Worm (Caenorhabditis elegans) whole organism, L2 larva: ENCODE data around the gene jmjd-1.2.
A peak's percentile ranks its signal among the peaks of the same experiment; 100 is the strongest.

Source experiments
- C34F6.9 ChIP-seq: fragments of 150-350 bp; optimal IDR thresholded peaks from 2 replicates; lab custom pipeline; 2014; ENCODE audit warnings: missing biosample characterization, missing genetic modification characterization
- F13H6.1 ChIP-seq: sonication (generic microtip); optimal IDR thresholded peaks from 2 replicates; lab custom pipeline; 2016; ENCODE audit warnings: missing genetic modification characterization, missing compliant biosample characterization
- R02D3.7 ChIP-seq: fragments of 150-350 bp; optimal IDR thresholded peaks from 2 replicates; lab custom pipeline; 2014; ENCODE audit warnings: missing biosample characterization, missing genetic modification characterization
- Y55F3AM.14 ChIP-seq: fragments of 200-800 bp; sonication (Bioruptor generic); optimal IDR thresholded peaks from 2 replicates; lab custom pipeline; 2018; ENCODE audit warnings: mild to moderate bottlenecking, missing genetic modification characterization, missing compliant biosample characterization
- ZK546.5 ChIP-seq: sonication (generic microtip); optimal IDR thresholded peaks from 2 replicates; lab custom pipeline; 2017; ENCODE audit warnings: missing biosample characterization, missing genetic modification characterization
- alr-1 ChIP-seq: fragments of 150-350 bp; optimal IDR thresholded peaks from 2 replicates; lab custom pipeline; 2014; ENCODE audit warnings: missing biosample characterization, missing genetic modification characterization
- aly-2 ChIP-seq: fragments of 150-350 bp; optimal IDR thresholded peaks from 2 replicates; lab custom pipeline; 2014; ENCODE audit warnings: missing biosample characterization, missing genetic modification characterization
- ama-1 ChIP-seq: fragments of 150-350 bp; optimal IDR thresholded peaks from 2 replicates; lab custom pipeline; 2018; ENCODE audit warnings: inconsistent platforms
- blmp-1 ChIP-seq: sonication (generic microtip); optimal IDR thresholded peaks from 2 replicates; lab custom pipeline; 2017; ENCODE audit warnings: missing genetic modification characterization, mild to moderate bottlenecking, missing compliant biosample characterization, antibody characterized with exemption, moderate library complexity; ENCODE audit not compliant: insufficient read depth
- ceh-16 ChIP-seq: fragments of 150-350 bp; optimal IDR thresholded peaks from 2 replicates; lab custom pipeline; 2014; ENCODE audit warnings: missing biosample characterization, missing genetic modification characterization
- ceh-82 ChIP-seq: fragments of 150-350 bp; optimal IDR thresholded peaks from 2 replicates; lab custom pipeline; 2014; ENCODE audit warnings: missing biosample characterization, missing genetic modification characterization
- crh-2 ChIP-seq: sonication (generic microtip); optimal IDR thresholded peaks from 2 replicates; lab custom pipeline; 2017; ENCODE audit warnings: missing biosample characterization, missing genetic modification characterization
- dmd-4 ChIP-seq: sonication (generic microtip); optimal IDR thresholded peaks from 2 replicates; lab custom pipeline; 2017; ENCODE audit warnings: missing biosample characterization, missing genetic modification characterization
- egl-27 ChIP-seq: sonication (generic microtip); optimal IDR thresholded peaks from 3 replicates; lab custom pipeline; 2017; ENCODE audit warnings: missing biosample characterization, missing genetic modification reagents, missing genetic modification characterization
- elt-1 ChIP-seq: fragments of 150-350 bp; optimal IDR thresholded peaks from 2 replicates; lab custom pipeline; 2014; ENCODE audit warnings: missing biosample characterization, missing genetic modification characterization
- elt-3 ChIP-seq: sonication (generic microtip); optimal IDR thresholded peaks from 2 replicates; lab custom pipeline; 2017; ENCODE audit warnings: missing biosample characterization, missing genetic modification characterization
- fos-1 ChIP-seq: fragments of 150-350 bp; optimal IDR thresholded peaks from 2 replicates; lab custom pipeline; 2014; ENCODE audit warnings: missing biosample characterization, missing genetic modification characterization
- gmeb-1 ChIP-seq: fragments of 150-350 bp; optimal IDR thresholded peaks from 2 replicates; lab custom pipeline; 2014; ENCODE audit warnings: missing biosample characterization, missing genetic modification characterization
- lin-11 ChIP-seq: fragments of 150-350 bp; sonication (generic microtip); optimal IDR thresholded peaks from 2 replicates; lab custom pipeline; 2014; ENCODE audit warnings: missing biosample characterization, missing genetic modification characterization, inconsistent platforms, mixed read lengths
- lin-13 ChIP-seq: fragments of 150-350 bp; optimal IDR thresholded peaks from 2 replicates; lab custom pipeline; 2014; ENCODE audit warnings: missing biosample characterization, missing genetic modification reagents, missing genetic modification characterization
- lin-39 ChIP-seq: fragments of 150-350 bp; optimal IDR thresholded peaks from 2 replicates; lab custom pipeline; 2014; ENCODE audit warnings: missing biosample characterization, missing genetic modification reagents, missing genetic modification characterization
- lsy-2 ChIP-seq, 2 experiments: fragments of 150-350 bp in 1 of 2; sonication (generic microtip) in 1 of 2; optimal IDR thresholded peaks; 2 replicates each; lab custom pipeline; 2014 to 2017; ENCODE audit warnings: missing biosample characterization in 2 of 2, missing genetic modification characterization in 2 of 2
- mab-5 ChIP-seq: fragments of 150-350 bp; optimal IDR thresholded peaks from 2 replicates; lab custom pipeline; 2014; ENCODE audit warnings: missing biosample characterization, missing genetic modification characterization
- mbf-1 ChIP-seq: sonication (generic microtip); optimal IDR thresholded peaks from 2 replicates; lab custom pipeline; 2017; ENCODE audit warnings: missing biosample characterization, missing genetic modification characterization
- mdl-1 ChIP-seq, 2 experiments: fragments of 150-350 bp in 1 of 2; sonication (generic microtip) in 1 of 2; optimal IDR thresholded peaks; 2 replicates each; lab custom pipeline; 2017; ENCODE audit warnings: missing biosample characterization in 2 of 2, missing genetic modification characterization in 2 of 2
- nhr-10 ChIP-seq: sonication (generic microtip); optimal IDR thresholded peaks from 2 replicates; lab custom pipeline; 2017; ENCODE audit warnings: missing biosample characterization, missing genetic modification characterization
- nhr-11 ChIP-seq: fragments of 150-350 bp; optimal IDR thresholded peaks from 2 replicates; lab custom pipeline; 2014; ENCODE audit warnings: missing biosample characterization, missing genetic modification characterization
- nhr-12 ChIP-seq: fragments of 150-350 bp; optimal IDR thresholded peaks from 2 replicates; lab custom pipeline; 2014; ENCODE audit warnings: missing biosample characterization, missing genetic modification characterization
- nhr-129 ChIP-seq: fragments of 150-350 bp; optimal IDR thresholded peaks from 2 replicates; lab custom pipeline; 2014; ENCODE audit warnings: missing biosample characterization, missing genetic modification characterization
- nhr-21 ChIP-seq: fragments of 150-350 bp; optimal IDR thresholded peaks from 2 replicates; lab custom pipeline; 2014; ENCODE audit warnings: missing biosample characterization, missing genetic modification characterization
- nhr-23 ChIP-seq: fragments of 150-350 bp; optimal IDR thresholded peaks from 2 replicates; lab custom pipeline; 2014; ENCODE audit warnings: missing biosample characterization, missing genetic modification reagents, missing genetic modification characterization
- nhr-237 ChIP-seq: fragments of 150-350 bp; optimal IDR thresholded peaks from 2 replicates; lab custom pipeline; 2014; ENCODE audit warnings: missing biosample characterization, missing genetic modification characterization
- nhr-25 ChIP-seq: fragments of 150-350 bp; sonication (generic microtip); optimal IDR thresholded peaks from 3 replicates; lab custom pipeline; 2014; ENCODE audit warnings: missing biosample characterization, missing genetic modification characterization
- nhr-6 ChIP-seq: fragments of 150-350 bp; optimal IDR thresholded peaks from 2 replicates; lab custom pipeline; 2014; ENCODE audit warnings: missing biosample characterization, missing genetic modification characterization
- nhr-77 ChIP-seq: fragments of 150-350 bp; optimal IDR thresholded peaks from 2 replicates; lab custom pipeline; 2014; ENCODE audit warnings: missing biosample characterization, missing genetic modification characterization
- peb-1 ChIP-seq: fragments of 150-350 bp; optimal IDR thresholded peaks from 2 replicates; lab custom pipeline; 2014; ENCODE audit warnings: missing biosample characterization, missing genetic modification characterization
- sem-4 ChIP-seq: fragments of 150-350 bp; optimal IDR thresholded peaks from 2 replicates; lab custom pipeline; 2014; ENCODE audit warnings: missing biosample characterization, missing genetic modification reagents, missing genetic modification characterization
- skn-1 ChIP-seq: sonication (generic microtip); optimal IDR thresholded peaks from 2 replicates; lab custom pipeline; 2017; ENCODE audit warnings: missing biosample characterization, missing genetic modification characterization
- sma-3 ChIP-seq: sonication (generic microtip); optimal IDR thresholded peaks from 2 replicates; lab custom pipeline; 2016; ENCODE audit warnings: missing genetic modification reagents, missing genetic modification characterization, missing compliant biosample characterization
- sma-9 ChIP-seq, 2 experiments: fragments of 150-350 bp in 1 of 2; sonication (generic microtip) in 1 of 2; optimal IDR thresholded peaks; 2 replicates each; lab custom pipeline; 2014 to 2016; ENCODE audit warnings: missing genetic modification characterization in 2 of 2, mild to moderate bottlenecking in 1 of 2, missing biosample characterization in 1 of 2, missing compliant biosample characterization in 1 of 2, missing genetic modification reagents in 1 of 2, moderate library complexity in 1 of 2
- snpc-4 ChIP-seq: fragments of 150-350 bp; optimal IDR thresholded peaks from 2 replicates; lab custom pipeline; 2014; ENCODE audit warnings: missing biosample characterization, missing genetic modification characterization
- unc-39 ChIP-seq: fragments of 150-350 bp; optimal IDR thresholded peaks from 2 replicates; lab custom pipeline; 2014; ENCODE audit warnings: missing biosample characterization, missing genetic modification characterization
- unc-55 ChIP-seq: fragments of 150-350 bp; sonication (generic microtip); optimal IDR thresholded peaks from 3 replicates; lab custom pipeline; 2014; ENCODE audit warnings: missing biosample characterization, missing genetic modification reagents, missing genetic modification characterization
- unc-62 ChIP-seq: fragments of 150-350 bp; optimal IDR thresholded peaks from 2 replicates; lab custom pipeline; 2014; ENCODE audit warnings: missing biosample characterization, missing genetic modification reagents, missing genetic modification characterization
- zag-1 ChIP-seq: fragments of 150-350 bp; optimal IDR thresholded peaks from 2 replicates; lab custom pipeline; 2014; ENCODE audit warnings: missing biosample characterization, missing genetic modification characterization
- ztf-1 ChIP-seq: fragments of 200-800 bp; sonication (Bioruptor generic); conservative IDR thresholded peaks from 2 replicates; pipeline ENCODE4 v1.3.6; 2022; ENCODE audit warnings: missing genetic modification characterization, missing compliant biosample characterization
- ztf-11 ChIP-seq: sonication (generic microtip); optimal IDR thresholded peaks from 2 replicates; lab custom pipeline; 2017; ENCODE audit warnings: missing biosample characterization, missing genetic modification characterization
- ztf-4 ChIP-seq: fragments of 150-350 bp; optimal IDR thresholded peaks from 2 replicates; lab custom pipeline; 2014; ENCODE audit warnings: missing biosample characterization, missing genetic modification characterization

jmjd-1.2 gene

ce11 chrIV:4660151-4661041 is at the start of gene jmjd-1.2, which contains the start of gene F29B9.11:
Gene jmjd-1.2 (plus strand): TSS chrIV:4660991.
Gene F29B9.11 (minus strand): TSS chrIV:4660201.
- TF ChIP-seq nhr-77 (tag; lab: Kevin White, UChicago) = peak; percentile 39
- TF ChIP-seq nhr-237 (tag; lab: Kevin White, UChicago) = peak; percentile 73
- peak; percentile 95 for TF ChIP-seq crh-2 (tag; lab: Kevin White, UChicago)
- TF ChIP-seq ama-1 (lab: Kevin White, UChicago) = no peak
- TF ChIP-seq mab-5 (tag; lab: Kevin White, UChicago) = peak; percentile 82
- peak; percentile 93 for TF ChIP-seq lin-13 (GFP tag; lab: Kevin White, UChicago)
- TF ChIP-seq unc-62 (GFP tag; lab: Kevin White, UChicago) = peak; percentile 10
- TF ChIP-seq lin-39 (tag; lab: Kevin White, UChicago) = no peak
- peak; percentile 78 for TF ChIP-seq egl-27 (tag; lab: Kevin White, UChicago)
- no peak for TF ChIP-seq nhr-12 (tag; lab: Kevin White, UChicago)
- peak; percentile 88 for TF ChIP-seq sma-9 (GFP tag; optimal IDR thresholded peaks at IDR 0.05; lab: Kevin White, UChicago)
- TF ChIP-seq sma-9 (tag; optimal IDR thresholded peaks at IDR 0.05; lab: Kevin White, UChicago) = no peak
- TF ChIP-seq alr-1 (tag; lab: Kevin White, UChicago) = no peak
- TF ChIP-seq nhr-23 (tag; lab: Kevin White, UChicago) = no peak
- TF ChIP-seq nhr-129 (tag; lab: Kevin White, UChicago) = peak; percentile 84
- TF ChIP-seq nhr-25 (tag; lab: Kevin White, UChicago) = peak; percentile 88
- TF ChIP-seq ztf-11 (tag; lab: Kevin White, UChicago) = no peak
- TF ChIP-seq unc-39 (tag; lab: Kevin White, UChicago) = no peak
- peak; percentile 89 for TF ChIP-seq nhr-21 (tag; lab: Kevin White, UChicago)
- no peak for TF ChIP-seq elt-1 (tag; lab: Kevin White, UChicago)
- TF ChIP-seq fos-1 (tag; lab: Kevin White, UChicago) = peak; percentile 72
- peak; percentile 47 for TF ChIP-seq R02D3.7 (tag; lab: Kevin White, UChicago)
- no peak for TF ChIP-seq peb-1
- TF ChIP-seq F13H6.1 (tag; lab: Kevin White, UChicago) = peak; percentile 92
- TF ChIP-seq mbf-1 = peak; percentile 2
- TF ChIP-seq nhr-10 = peak; percentile 30
- TF ChIP-seq aly-2 (tag; lab: Kevin White, UChicago) = no peak
- TF ChIP-seq sma-3 (GFP tag; lab: Kevin White, UChicago) = peak; percentile 98
- TF ChIP-seq dmd-4 (tag; lab: Kevin White, UChicago) = no peak
- TF ChIP-seq snpc-4 (tag; lab: Kevin White, UChicago) = peak; percentile 78
- TF ChIP-seq ztf-1 (GFP tag; lab: Robert Waterston, UW) = no peak
- TF ChIP-seq skn-1 = no peak
- peak in 1 of 2 experiments; percentile 51 for TF ChIP-seq mdl-1 (tag; optimal IDR thresholded peaks at IDR 0.05; lab: Kevin White, UChicago)
- peak; percentile 55 for TF ChIP-seq nhr-6 (tag; lab: Kevin White, UChicago)
- peak; percentile 87 to 95 for TF ChIP-seq lsy-2 (tag; optimal IDR thresholded peaks at IDR 0.05; lab: Kevin White, UChicago)
- TF ChIP-seq unc-55 (GFP tag; lab: Kevin White, UChicago) = peak; percentile 89
- peak; percentile 91 for TF ChIP-seq lin-11 (tag; lab: Kevin White, UChicago)
- peak; percentile 93 for TF ChIP-seq sem-4
- TF ChIP-seq Y55F3AM.14 (GFP tag; lab: Kevin White, UChicago) = peak; percentile 74
- TF ChIP-seq zag-1 (tag; lab: Kevin White, UChicago) = peak; percentile 68
- TF ChIP-seq elt-3 (tag; lab: Kevin White, UChicago) = no peak
- TF ChIP-seq ceh-16 (tag; lab: Kevin White, UChicago) = peak; percentile 54
- peak; percentile 79 for TF ChIP-seq gmeb-1 (tag; lab: Kevin White, UChicago)
- TF ChIP-seq ztf-4 (tag; lab: Kevin White, UChicago) = peak; percentile 76
- TF ChIP-seq ZK546.5 (tag; lab: Kevin White, UChicago) = peak; percentile 72
- no peak for TF ChIP-seq ceh-82 (tag; lab: Kevin White, UChicago)
- peak; percentile 75 for TF ChIP-seq blmp-1 (tag; lab: Kevin White, UChicago)
- TF ChIP-seq C34F6.9 (tag; lab: Kevin White, UChicago) = peak; percentile 97
- TF ChIP-seq nhr-11 = no peak
